Fruit fly (Drosophila melanogaster) whole organism, embryonic: ENCODE results near the gene CG14102.
A peak's percentile ranks its signal among the peaks of the same experiment; 100 is the strongest.

ENCODE experiments used
- Bdp1 ChIP-seq: fragments of 200-800 bp; sonication (Bioruptor generic); optimal IDR thresholded peaks from 3 replicates; lab custom pipeline; 2016; ENCODE audit warnings: missing biosample characterization, missing genetic modification characterization
- C15 ChIP-seq: fragments of 200-800 bp; sonication (Bioruptor generic); IDR thresholded peaks from 3 replicates; pipeline ENCODE4 v1.3.6; 2022; ENCODE audit warnings: missing biosample characterization, missing genetic modification characterization
- CG11696 ChIP-seq: fragments of 200-800 bp; sonication (Bioruptor generic); IDR thresholded peaks from 2 replicates; pipeline ENCODE4 v1.3.6; 2022; ENCODE audit warnings: missing biosample characterization, missing genetic modification characterization
- CG12155 ChIP-seq: fragments of 200-800 bp; sonication (Bioruptor generic); optimal IDR thresholded peaks from 3 replicates; lab custom pipeline; 2016; ENCODE audit warnings: missing biosample characterization, missing genetic modification characterization
- CG16863 ChIP-seq: fragments of 200-800 bp; sonication (Bioruptor generic); optimal IDR thresholded peaks from 3 replicates; lab custom pipeline; 2016; ENCODE audit warnings: missing biosample characterization, missing genetic modification characterization
- CG18262 ChIP-seq: fragments of 200-800 bp; optimal IDR thresholded peaks from 3 replicates; lab custom pipeline; 2019; ENCODE audit warnings: missing biosample characterization, mild to moderate bottlenecking, missing genetic modification characterization, moderate library complexity
- CG18476 ChIP-seq: fragments of 200-800 bp; sonication (Bioruptor generic); optimal IDR thresholded peaks from 2 replicates; lab custom pipeline; 2016; ENCODE audit warnings: missing biosample characterization, mild to moderate bottlenecking, missing genetic modification characterization
- CG3065 ChIP-seq: fragments of 200-800 bp; sonication (Bioruptor generic); optimal IDR thresholded peaks from 2 replicates; lab custom pipeline; 2016; ENCODE audit warnings: missing biosample characterization, missing genetic modification characterization
- CG31388 ChIP-seq: fragments of 200-800 bp; sonication (Bioruptor generic); optimal IDR thresholded peaks from 2 replicates; lab custom pipeline; 2016; ENCODE audit warnings: missing biosample characterization, missing genetic modification characterization
- CG31441 ChIP-seq: fragments of 200-800 bp; sonication (Bioruptor generic); IDR thresholded peaks from 2 replicates; pipeline ENCODE4 v1.3.6; 2022; ENCODE audit warnings: missing biosample characterization, missing genetic modification characterization
- CG3163 ChIP-seq: fragments of 200-800 bp; sonication (Bioruptor generic); optimal IDR thresholded peaks from 3 replicates; lab custom pipeline; 2016; ENCODE audit warnings: missing biosample characterization, missing genetic modification characterization
- CG34376 ChIP-seq: fragments of 200-800 bp; sonication (Bioruptor generic); optimal IDR thresholded peaks from 2 replicates; lab custom pipeline; 2018; ENCODE audit warnings: missing biosample characterization, mild to moderate bottlenecking, missing genetic modification characterization
- CG3726 ChIP-seq: fragments of 200-800 bp; sonication (Bioruptor generic); IDR thresholded peaks from 3 replicates; pipeline ENCODE4, ENCODE4 v1.3.6; 2022; ENCODE audit warnings: missing biosample characterization, missing genetic modification characterization
- CG3847 ChIP-seq: fragments of 200-800 bp; sonication (Bioruptor generic); IDR thresholded peaks from 2 replicates; pipeline ENCODE4 v1.3.6; 2022; ENCODE audit warnings: missing biosample characterization, missing genetic modification characterization
- CG6765 ChIP-seq: fragments of 200-800 bp; sonication (Bioruptor generic); optimal IDR thresholded peaks from 3 replicates; lab custom pipeline; 2017; ENCODE audit warnings: missing biosample characterization, mild to moderate bottlenecking, missing genetic modification characterization
- CG6791 ChIP-seq: fragments of 200-800 bp; sonication (Bioruptor generic); IDR thresholded peaks from 3 replicates; pipeline ENCODE4 v1.3.6; 2022; ENCODE audit warnings: missing biosample characterization, missing genetic modification characterization; ENCODE audit not compliant: partially characterized antibody
- CG7357 ChIP-seq: fragments of 200-800 bp; sonication (Bioruptor generic); IDR thresholded peaks from 3 replicates; pipeline ENCODE4 v1.3.6; 2022; ENCODE audit warnings: missing biosample characterization, missing genetic modification characterization
- CG7372 ChIP-seq: fragments of 200-800 bp; sonication (Bioruptor generic); IDR thresholded peaks from 2 replicates; pipeline ENCODE4 v1.3.6; 2022; ENCODE audit warnings: missing biosample characterization, missing genetic modification characterization
- CG7963 ChIP-seq: fragments of 200-800 bp; sonication (Bioruptor generic); IDR thresholded peaks from 3 replicates; pipeline ENCODE4 v1.3.6; 2022; ENCODE audit warnings: missing biosample characterization, missing genetic modification characterization; ENCODE audit not compliant: partially characterized antibody
- CG8089 ChIP-seq: fragments of 200-800 bp; sonication (Bioruptor generic); optimal IDR thresholded peaks from 3 replicates; lab custom pipeline; 2016; ENCODE audit warnings: missing biosample characterization, missing genetic modification characterization
- CG8290 ChIP-seq, 3 experiments: fragments of 200-800 bp; sonication (Bioruptor generic); optimal IDR thresholded peaks; 2 replicates each; lab custom pipeline; 2016 to 2019; ENCODE audit warnings: missing biosample characterization in 3 of 3, missing genetic modification characterization in 3 of 3, mild to moderate bottlenecking in 2 of 3, moderate library complexity in 1 of 3
- CG8478 ChIP-seq: fragments of >200 bp; optimal IDR thresholded peaks from 2 replicates; lab custom pipeline; 2018
- CG9609 ChIP-seq: fragments of 200-800 bp; sonication (Bioruptor generic); optimal IDR thresholded peaks from 3 replicates; lab custom pipeline; 2016; ENCODE audit warnings: missing biosample characterization, missing genetic modification characterization
- CHES-1-like ChIP-seq: fragments of 200-800 bp; sonication (Bioruptor generic); optimal IDR thresholded peaks from 2 replicates; lab custom pipeline; 2016; ENCODE audit warnings: missing biosample characterization, missing genetic modification characterization
- CkIIα-i1 ChIP-seq: fragments of 200-800 bp; sonication (Bioruptor generic); IDR thresholded peaks from 2 replicates; pipeline ENCODE4 v1.3.6; 2022; ENCODE audit warnings: missing biosample characterization, missing genetic modification characterization
- D19B ChIP-seq: fragments of 200-800 bp; sonication (Bioruptor generic); optimal IDR thresholded peaks from 2 replicates; lab custom pipeline; 2017; ENCODE audit warnings: missing biosample characterization, mild to moderate bottlenecking, missing genetic modification characterization
- Dad ChIP-seq: fragments of 200-800 bp; sonication (Bioruptor generic); optimal IDR thresholded peaks from 3 replicates; lab custom pipeline; 2016; ENCODE audit warnings: missing biosample characterization, missing genetic modification characterization
- Dbx ChIP-seq: fragments of 200-800 bp; sonication (Bioruptor generic); IDR thresholded peaks from 3 replicates; pipeline ENCODE4 v1.3.6; 2022; ENCODE audit warnings: missing biosample characterization, missing genetic modification characterization
- Gsc ChIP-seq: fragments of 200-800 bp; sonication (Bioruptor generic); IDR thresholded peaks from 2 replicates; pipeline ENCODE4 v1.3.6; 2022; ENCODE audit warnings: missing biosample characterization, missing genetic modification characterization
- HLH4C ChIP-seq: fragments of 200-800 bp; sonication (Bioruptor generic); IDR thresholded peaks from 3 replicates; pipeline ENCODE4 v1.3.6; 2022; ENCODE audit warnings: missing biosample characterization, missing genetic modification characterization; ENCODE audit not compliant: partially characterized antibody
- Hr3 ChIP-seq: fragments of 200-800 bp; sonication (Bioruptor generic); optimal IDR thresholded peaks from 3 replicates; lab custom pipeline; 2016; ENCODE audit warnings: missing biosample characterization, missing genetic modification characterization
- Hsf ChIP-seq: fragments of 200-800 bp; sonication (Bioruptor generic); optimal IDR thresholded peaks from 3 replicates; lab custom pipeline; 2016; ENCODE audit warnings: missing biosample characterization, missing genetic modification characterization
- Ravus ChIP-seq: fragments of 200-800 bp; sonication (Bioruptor generic); IDR thresholded peaks from 2 replicates; pipeline ENCODE4 v1.3.6; 2022; ENCODE audit warnings: missing biosample characterization, missing genetic modification characterization
- Taf1 ChIP-seq: fragments of 200-800 bp; sonication (Bioruptor generic); IDR thresholded peaks from 2 replicates; pipeline ENCODE4 v1.3.6; 2022; ENCODE audit warnings: missing biosample characterization, missing genetic modification characterization
- abd-A ChIP-seq: fragments of 200-800 bp; sonication (Bioruptor generic); optimal IDR thresholded peaks from 3 replicates; lab custom pipeline; 2019; ENCODE audit warnings: missing biosample characterization, mild to moderate bottlenecking, missing genetic modification characterization, moderate library complexity
- cas ChIP-seq: fragments of 200-800 bp; sonication (Bioruptor generic); IDR thresholded peaks from 2 replicates; pipeline ENCODE4 v1.3.6; 2022; ENCODE audit warnings: missing biosample characterization, missing genetic modification characterization
- da ChIP-seq: fragments of 200-800 bp; sonication (Bioruptor generic); optimal IDR thresholded peaks from 2 replicates; lab custom pipeline; 2016; ENCODE audit warnings: missing biosample characterization, missing genetic modification characterization
- disco-r ChIP-seq: fragments of 200-800 bp; sonication (Bioruptor generic); optimal IDR thresholded peaks from 2 replicates; lab custom pipeline; 2016; ENCODE audit warnings: missing biosample characterization, missing genetic modification characterization
- dpn ChIP-seq, 2 experiments: fragments of 200-800 bp; sonication (Bioruptor generic); optimal IDR thresholded peaks; 3 replicates each; lab custom pipeline; 2016; ENCODE audit warnings: missing biosample characterization in 2 of 2, missing genetic modification characterization in 2 of 2
- fd102C ChIP-seq: fragments of 200-800 bp; sonication (Bioruptor generic); optimal IDR thresholded peaks from 2 replicates; lab custom pipeline; 2018; ENCODE audit warnings: missing biosample characterization, mild to moderate bottlenecking, missing genetic modification characterization, moderate library complexity
- fd3F ChIP-seq: fragments of 200-800 bp; sonication (Bioruptor generic); optimal IDR thresholded peaks from 2 replicates; lab custom pipeline; 2018; ENCODE audit warnings: missing biosample characterization, mild to moderate bottlenecking, missing genetic modification characterization, moderate library complexity
- gce ChIP-seq: fragments of 200-800 bp; sonication (Bioruptor generic); IDR thresholded peaks from 3 replicates; pipeline ENCODE4 v1.3.6; 2022; ENCODE audit warnings: missing biosample characterization, missing genetic modification characterization
- gcm ChIP-seq: fragments of 200-800 bp; sonication (Bioruptor generic); optimal IDR thresholded peaks from 2 replicates; lab custom pipeline; 2019; ENCODE audit warnings: missing biosample characterization, mild to moderate bottlenecking, missing genetic modification characterization, moderate library complexity
- her ChIP-seq: fragments of 200-800 bp; sonication (Bioruptor generic); optimal IDR thresholded peaks from 2 replicates; lab custom pipeline; 2016; ENCODE audit warnings: missing biosample characterization, missing genetic modification characterization
- lmd ChIP-seq: fragments of 200-800 bp; sonication (Bioruptor generic); IDR thresholded peaks from 2 replicates; pipeline ENCODE4 v1.3.6; 2022; ENCODE audit warnings: missing biosample characterization, missing genetic modification characterization
- pfk ChIP-seq: fragments of 200-800 bp; sonication (Bioruptor generic); optimal IDR thresholded peaks from 2 replicates; lab custom pipeline; 2018; ENCODE audit warnings: missing biosample characterization, mild to moderate bottlenecking, missing genetic modification characterization, moderate library complexity
- sug ChIP-seq: fragments of 200-800 bp; optimal IDR thresholded peaks from 2 replicates; lab custom pipeline; 2019; ENCODE audit warnings: missing biosample characterization, mild to moderate bottlenecking, missing genetic modification characterization, moderate library complexity
- tap ChIP-seq: fragments of 200-800 bp; optimal IDR thresholded peaks from 3 replicates; lab custom pipeline; 2019; ENCODE audit warnings: missing biosample characterization, mild to moderate bottlenecking, missing genetic modification characterization, moderate library complexity
- vnd ChIP-seq: fragments of 200-800 bp; sonication (Bioruptor generic); IDR thresholded peaks from 3 replicates; pipeline ENCODE4 v1.3.6; 2022; ENCODE audit warnings: missing biosample characterization, missing genetic modification characterization; ENCODE audit not compliant: partially characterized antibody
- wek ChIP-seq: fragments of 200-800 bp; sonication (Bioruptor generic); optimal IDR thresholded peaks from 3 replicates; lab custom pipeline; 2018; ENCODE audit warnings: missing biosample characterization, mild to moderate bottlenecking, missing genetic modification characterization, moderate library complexity

Gene CG14102

DNA sequence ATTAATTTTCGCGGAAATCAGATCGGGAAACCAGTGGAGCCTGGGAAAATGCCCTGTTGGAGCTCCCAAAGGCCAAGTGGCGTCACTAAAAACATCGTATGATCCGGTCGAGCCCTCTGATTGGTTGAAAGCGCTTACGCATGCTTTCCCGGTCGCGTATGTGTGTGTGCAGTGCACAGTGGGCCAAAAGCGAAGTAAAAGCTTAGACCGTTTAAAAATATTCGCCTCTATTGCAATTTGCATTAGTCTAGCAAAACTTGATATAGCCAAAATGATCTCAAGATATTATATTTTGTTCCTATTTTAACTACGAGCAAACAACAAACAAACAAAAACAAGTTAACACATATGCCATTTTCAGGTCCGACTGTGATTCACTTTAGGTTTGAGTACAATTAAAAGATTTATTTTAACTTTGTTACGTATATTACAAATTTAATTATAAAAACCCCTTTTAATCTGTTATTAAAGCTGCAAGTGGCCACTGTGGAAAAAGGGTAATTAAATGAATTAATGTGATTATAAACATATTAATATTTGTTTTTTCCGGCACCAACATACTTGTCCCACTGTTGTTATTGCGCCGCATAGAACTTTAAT is 6.8 kb downstream of the CG14102 start (continued):
- TF ChIP-seq wek = peak; percentile 66
- 0 out of 3 replicates have a peak, but pooled peaks have one; percentile 11 for TF ChIP-seq gce
- no peak for TF ChIP-seq CG8478
- TF ChIP-seq fd102C (GFP tag; lab: Kevin White, UChicago) = no peak
- no peak for TF ChIP-seq Ravus
- peak; percentile 84 for TF ChIP-seq dpn (GFP tag; optimal IDR thresholded peaks at IDR 0.05; lab: Kevin White, UChicago)
- TF ChIP-seq CG7372 = peak; percentile 58
- no peak for TF ChIP-seq abd-A (tag; lab: Kevin White, UChicago)
- TF ChIP-seq CG11696 (GFP tag; lab: Robert Waterston, UW) = peak; percentile 24; the same call in 1 of the 2 replicates
- TF ChIP-seq vnd = peak; percentile 52; the same call in 1 of the 3 replicates
- peak; percentile 35; the same call in 1 of the 3 replicates for TF ChIP-seq CG7963 (GFP tag; lab: Robert Waterston, UW)
- peak; percentile 73 for TF ChIP-seq her
- TF ChIP-seq C15 (GFP tag; lab: Robert Waterston, UW) = 0 out of 3 replicates have a peak, but pooled peaks have one; percentile 11
- TF ChIP-seq CG16863 (GFP tag; lab: Kevin White, UChicago) = peak; percentile 79
- TF ChIP-seq D19B (GFP tag; lab: Kevin White, UChicago) = peak; percentile 72
- TF ChIP-seq CG3065 = peak; percentile 51
- TF ChIP-seq gcm (GFP tag; lab: Kevin White, UChicago) = peak; percentile 74
- peak; percentile 72 for TF ChIP-seq lmd (GFP tag; lab: Robert Waterston, UW)
- TF ChIP-seq CG8089 (GFP tag; lab: Kevin White, UChicago) = peak; percentile 63
- peak; percentile 55; the same call in 1 of the 2 replicates for TF ChIP-seq Taf1 (GFP tag; lab: Robert Waterston, UW)
- TF ChIP-seq Bdp1 = peak; percentile 59
- peak; percentile 91 for TF ChIP-seq CG18262
- TF ChIP-seq CG9609 (GFP tag; lab: Kevin White, UChicago) = peak; percentile 69
- peak; percentile 35 for TF ChIP-seq Dad (GFP tag; lab: Kevin White, UChicago)
- no peak for TF ChIP-seq CG31388
- peak; percentile 42; the same call in 1 of the 3 replicates for TF ChIP-seq HLH4C (GFP tag; lab: Robert Waterston, UW)
- TF ChIP-seq Dbx (GFP tag; lab: Robert Waterston, UW) = peak; percentile 78
- no peak for TF ChIP-seq CG3163
- TF ChIP-seq CG31441 (GFP tag; lab: Robert Waterston, UW) = peak; percentile 91
- TF ChIP-seq CG6791 (GFP tag; lab: Robert Waterston, UW) = no peak; the same call in 2 of the 3 replicates
- TF ChIP-seq fd3F (GFP tag; lab: Kevin White, UChicago) = peak; percentile 81
- peak; percentile 90 for TF ChIP-seq CG6765 (GFP tag; lab: Kevin White, UChicago)
- TF ChIP-seq CG18476 (GFP tag; lab: Kevin White, UChicago) = peak; percentile 84
- peak; percentile 71 for TF ChIP-seq tap (tag; lab: Kevin White, UChicago)
- TF ChIP-seq CG7357 (GFP tag; lab: Robert Waterston, UW) = peak; percentile 55; the same call in 1 of the 3 replicates
- peak; percentile 89 for TF ChIP-seq sug (tag; lab: Kevin White, UChicago)
- TF ChIP-seq CG3726 = no peak
- TF ChIP-seq pfk (GFP tag; lab: Kevin White, UChicago) = peak; percentile 16
- TF ChIP-seq CG3847 (GFP tag; lab: Robert Waterston, UW) = peak; percentile 74
- peak; percentile 81 for TF ChIP-seq Hsf (GFP tag; lab: Kevin White, UChicago)
- peak; percentile 0 for TF ChIP-seq da (GFP tag; lab: Kevin White, UChicago)
- peak; percentile 36 for TF ChIP-seq CG8290 (GFP tag; optimal IDR thresholded peaks at IDR 0.05; lab: Kevin White, UChicago)
- peak; percentile 34 to 88 for TF ChIP-seq CG8290 (tag; optimal IDR thresholded peaks at IDR 0.05; lab: Kevin White, UChicago)
- TF ChIP-seq cas (GFP tag; lab: Robert Waterston, UW) = 0 out of 2 replicates have a peak, but pooled peaks have one; percentile 31
- no peak for TF ChIP-seq CkIIα-i1 (GFP tag; lab: Robert Waterston, UW)
- peak; percentile 58 for TF ChIP-seq disco-r (GFP tag; lab: Kevin White, UChicago)
- TF ChIP-seq CG34376 (GFP tag; lab: Kevin White, UChicago) = peak; percentile 92
- peak; percentile 73 for TF ChIP-seq Hr3
- TF ChIP-seq CHES-1-like (GFP tag; lab: Kevin White, UChicago) = peak; percentile 66
- peak; percentile 66 for TF ChIP-seq CG12155 (GFP tag; lab: Kevin White, UChicago)
- TF ChIP-seq Gsc (GFP tag; lab: Robert Waterston, UW) = no peak
